Fruit fly (Drosophila melanogaster) whole organism, pupa: ENCODE results near the gene Cyp4d8.

Experiments used
- CG10348 ChIP-seq: fragments of 200-800 bp; sonication (Bioruptor generic); IDR thresholded peaks from 2 replicates; pipeline ENCODE4 v1.3.6; 2022; ENCODE audit warnings: missing biosample characterization, missing genetic modification characterization
- CG13204 ChIP-seq: fragments of 200-800 bp; sonication (Bioruptor generic); optimal IDR thresholded peaks from 2 replicates; lab custom pipeline; 2018; ENCODE audit warnings: missing biosample characterization, mild to moderate bottlenecking, missing genetic modification characterization, moderate library complexity
- CG32121 ChIP-seq: fragments of 200-800 bp; sonication (Bioruptor generic); IDR thresholded peaks from 2 replicates; pipeline ENCODE4 v1.3.6; 2022; ENCODE audit warnings: missing biosample characterization, missing genetic modification characterization
- CG4496 ChIP-seq: fragments of 200-800 bp; sonication (Bioruptor generic); IDR thresholded peaks from 3 replicates; pipeline ENCODE4 v1.3.6; 2022; ENCODE audit warnings: missing biosample characterization, missing genetic modification characterization
- EcR ChIP-seq: fragments of 200-800 bp; sonication (Bioruptor generic); optimal IDR thresholded peaks from 3 replicates; lab custom pipeline; 2019; ENCODE audit warnings: missing biosample characterization, missing genetic modification characterization, mild to moderate bottlenecking, moderate library complexity, missing genetic modification reagents
- Pif1A ChIP-seq: fragments of 200-800 bp; sonication (Bioruptor generic); optimal IDR thresholded peaks from 3 replicates; lab custom pipeline; 2016; ENCODE audit warnings: missing biosample characterization, missing genetic modification characterization
- fd96Ca ChIP-seq: fragments of 200-800 bp; sonication (Bioruptor generic); IDR thresholded peaks from 3 replicates; pipeline ENCODE4 v1.3.6; 2022; ENCODE audit warnings: missing biosample characterization, missing genetic modification characterization

DNA sequence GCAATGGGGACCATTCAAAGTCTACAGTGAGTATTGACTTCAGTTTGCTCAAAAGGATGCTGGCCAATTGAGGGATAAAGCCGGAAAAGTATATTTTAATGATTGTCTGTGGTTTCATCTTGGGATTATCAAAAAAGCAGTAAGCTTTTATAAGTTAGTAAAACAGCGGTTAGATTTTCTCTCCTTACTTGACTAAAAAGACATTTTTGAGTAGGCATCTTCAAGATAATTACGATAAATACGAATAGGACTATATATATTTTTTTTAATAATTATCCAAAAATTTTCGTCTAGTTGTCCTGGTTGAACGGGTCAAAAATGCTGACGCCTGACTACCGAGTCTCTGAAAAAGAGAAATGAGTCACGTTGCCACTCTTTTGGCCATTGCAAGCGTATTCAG, 45.4 kb downstream of the Cyp4d8 start, which contains the start of gene CG33278:
- TF ChIP-seq CG13204 (no peak), Pif1A (GFP tag; lab: Kevin White, UChicago) (no peak), CG4496 (GFP tag; lab: Robert Waterston, UW) (no peak), CG10348 (GFP tag; lab: Robert Waterston, UW) (no peak), EcR (GFP tag; lab: Kevin White, UChicago) (no peak), fd96Ca (GFP tag; lab: Robert Waterston, UW) (no peak), CG32121 (GFP tag; lab: Robert Waterston, UW) (no peak)
